Worm (Caenorhabditis elegans): ENCODE results near the gene Y66H1A.5.

The Y66H1A.5 gene

DNA sequence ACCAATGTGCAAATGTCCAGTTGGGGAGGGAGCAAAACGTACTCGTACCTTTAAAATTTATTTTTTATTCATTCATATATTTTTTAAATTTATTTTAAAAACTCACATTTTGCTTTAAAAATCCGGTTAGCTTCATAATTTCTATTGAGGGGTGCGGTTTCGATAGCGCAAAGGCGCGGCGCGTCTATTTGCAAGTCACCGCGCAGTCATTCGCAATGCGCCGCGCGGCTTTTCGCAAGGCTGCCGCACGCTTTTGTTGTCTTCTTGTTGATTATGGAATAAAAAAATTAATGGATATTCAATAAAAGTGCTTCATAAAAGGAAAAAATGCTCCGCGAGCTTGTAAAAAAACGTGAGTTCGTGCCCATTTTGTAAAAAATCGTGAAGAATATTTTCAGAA is 38.7 kb downstream of the Y66H1A.5 start, which contains the start of the genes ears-2 and uncp-18 (continued):
- peak; percentile 100 for TF ChIP-seq ceh-31 (tag; optimal IDR thresholded peaks at IDR 0.05)
- peak; percentile 99 for TF ChIP-seq ceh-48 (tag; optimal IDR thresholded peaks at IDR 0.05)
- TF ChIP-seq elt-2 (tag; optimal IDR thresholded peaks at IDR 0.05) = peak; percentile 100
- TF ChIP-seq fkh-6 (tag; optimal IDR thresholded peaks at IDR 0.05) = peak; percentile 90
- peak; percentile 95 for TF ChIP-seq pag-3 (tag; optimal IDR thresholded peaks at IDR 0.05; ENCODE audit: borderline replicate concordance)
- peak; percentile 89 for TF ChIP-seq fkh-10 (GFP tag; optimal IDR thresholded peaks at IDR 0.05)
- TF ChIP-seq ets-4 (tag; optimal IDR thresholded peaks at IDR 0.05) = peak; percentile 98
- no peak for TF ChIP-seq pros-1 (tag; optimal IDR thresholded peaks at IDR 0.05)
- TF ChIP-seq tbx-2 (tag; optimal IDR thresholded peaks at IDR 0.05) = peak; percentile 100
- TF ChIP-seq hlh-6 (tag; optimal IDR thresholded peaks at IDR 0.05) = peak; percentile 92
- TF ChIP-seq ttx-3 (tag; optimal IDR thresholded peaks at IDR 0.05) = peak; percentile 98
- no peak for TF ChIP-seq unc-55 (GFP tag; optimal IDR thresholded peaks at IDR 0.05)
- peak; percentile 99 for TF ChIP-seq hlh-8 (tag; optimal IDR thresholded peaks at IDR 0.05)
- TF ChIP-seq K09A11.1 (tag; optimal IDR thresholded peaks at IDR 0.05; ENCODE audit: insufficient read depth) = peak; percentile 97
- peak; percentile 98 for TF ChIP-seq ceh-45 (GFP tag; IDR thresholded peaks at IDR 0.05)
- peak; percentile 98 for TF ChIP-seq K02D7.2 (tag; optimal IDR thresholded peaks at IDR 0.05)
- TF ChIP-seq ceh-9 (tag; optimal IDR thresholded peaks at IDR 0.05) = peak; percentile 68
- peak; percentile 83 for TF ChIP-seq nhr-232 (tag; optimal IDR thresholded peaks at IDR 0.05)
- TF ChIP-seq unc-86 (tag; optimal IDR thresholded peaks at IDR 0.05) = peak; percentile 99
- peak; percentile 93 for TF ChIP-seq unc-3 (GFP tag; conservative IDR thresholded peaks at IDR 0.05)
- TF ChIP-seq unc-3 (tag; optimal IDR thresholded peaks at IDR 0.05) = peak; percentile 97
- TF ChIP-seq ahr-1 (tag; optimal IDR thresholded peaks at IDR 0.05) = peak; percentile 99
- peak; percentile 93 for TF ChIP-seq nfya-1 (tag; optimal IDR thresholded peaks at IDR 0.05)
- peak; percentile 98 for TF ChIP-seq dmd-4 (tag; optimal IDR thresholded peaks at IDR 0.05; ENCODE audit: borderline replicate concordance)
- peak; percentile 99 for TF ChIP-seq ceh-14 (tag; optimal IDR thresholded peaks at IDR 0.05)
- TF ChIP-seq syd-9 (tag; optimal IDR thresholded peaks at IDR 0.05) = peak; percentile 93
- peak; percentile 93 for TF ChIP-seq unc-42 (tag; optimal IDR thresholded peaks at IDR 0.05)
- peak; percentile 97 for TF ChIP-seq gmeb-2 (tag; optimal IDR thresholded peaks at IDR 0.05)
- TF ChIP-seq elt-4 (tag; optimal IDR thresholded peaks at IDR 0.05) = peak; percentile 60
- peak; percentile 95 for TF ChIP-seq T23F11.4 (GFP tag; optimal IDR thresholded peaks at IDR 0.05)
- TF ChIP-seq hlh-13 (GFP tag; optimal IDR thresholded peaks at IDR 0.05) = peak; percentile 97
- TF ChIP-seq ceh-22 (tag; optimal IDR thresholded peaks at IDR 0.05) = peak; percentile 69
- TF ChIP-seq nhr-11 (tag; optimal IDR thresholded peaks at IDR 0.05) = peak; percentile 2
- TF ChIP-seq madf-2 (tag; optimal IDR thresholded peaks at IDR 0.05) = peak; percentile 96
- peak; percentile 99 for TF ChIP-seq ceh-34 (tag; optimal IDR thresholded peaks at IDR 0.05)
- TF ChIP-seq pax-1 (tag; optimal IDR thresholded peaks at IDR 0.05) = peak; percentile 58
- TF ChIP-seq sox-4 (tag; optimal IDR thresholded peaks at IDR 0.05) = peak; percentile 98
- TF ChIP-seq ceh-6 (GFP tag; optimal IDR thresholded peaks at IDR 0.05) = peak; percentile 91

DNA sequence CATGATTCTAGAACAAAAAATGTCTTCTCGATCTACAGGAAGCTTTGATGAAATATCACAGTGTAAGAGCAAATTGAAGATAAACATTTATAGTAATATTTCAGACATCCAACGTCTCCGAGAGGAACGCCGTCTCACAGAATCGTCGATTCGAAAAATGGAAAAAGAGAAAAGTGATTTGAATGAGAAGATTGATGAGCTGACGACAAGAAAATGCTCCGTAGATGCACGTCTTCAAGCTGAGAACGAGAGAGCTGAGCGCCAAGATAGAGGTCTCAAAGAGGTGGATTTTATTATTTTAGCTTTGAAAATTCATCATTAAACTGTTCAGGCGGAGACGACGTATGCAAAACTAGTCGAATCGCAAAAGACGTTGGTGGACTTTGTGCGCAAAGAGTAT is 40.9 kb downstream of the Y66H1A.5 start, which contains the start of gene ssna-1:
TSS of gene ssna-1 (plus strand) at position 12 of the 400 bp plus-strand sequence.
- no peak for TF ChIP-seq ets-4 (tag; optimal IDR thresholded peaks at IDR 0.05)
- TF ChIP-seq unc-55 (GFP tag; optimal IDR thresholded peaks at IDR 0.05) = no peak
- TF ChIP-seq pros-1 (tag; optimal IDR thresholded peaks at IDR 0.05) = no peak
- TF ChIP-seq nhr-232 (tag; optimal IDR thresholded peaks at IDR 0.05) = no peak
- TF ChIP-seq F13H6.1 (tag; optimal IDR thresholded peaks at IDR 0.05) = no peak
- no peak for TF ChIP-seq hlh-15 (tag; optimal IDR thresholded peaks at IDR 0.05)
- TF ChIP-seq ztf-16 (tag; optimal IDR thresholded peaks at IDR 0.05) = no peak
- no peak for TF ChIP-seq C38D4.7 (GFP tag; optimal IDR thresholded peaks at IDR 0.05)
- no peak for TF ChIP-seq C08G9.2 (tag; optimal IDR thresholded peaks at IDR 0.05)
- no peak for TF ChIP-seq ceh-19 (GFP tag; optimal IDR thresholded peaks at IDR 0.05)
- TF ChIP-seq zip-5 (tag; optimal IDR thresholded peaks at IDR 0.05) = no peak
- TF ChIP-seq madf-2 (tag; optimal IDR thresholded peaks at IDR 0.05) = no peak
- no peak for TF ChIP-seq tbx-7 (tag; optimal IDR thresholded peaks at IDR 0.05)
- no peak for TF ChIP-seq ttx-3 (tag; optimal IDR thresholded peaks at IDR 0.05)
- no peak for TF ChIP-seq ceh-2 (tag; optimal IDR thresholded peaks at IDR 0.05)

All from whole organism, late embryonic.